Fruit fly (Drosophila melanogaster) whole organism, embryonic: Measurements from ENCODE around the gene Cep97.

Experiments used
- Ada2b ChIP-seq: fragments of 200-800 bp; sonication (Bioruptor generic); IDR thresholded peaks from 2 replicates; pipeline ENCODE4 v1.3.6; 2022; ENCODE audit warnings: missing biosample characterization, missing genetic modification characterization
- Atf6 ChIP-seq: fragments of 200-800 bp; sonication (Bioruptor generic); IDR thresholded peaks from 2 replicates; pipeline ENCODE4 v1.3.6; 2022; ENCODE audit warnings: missing biosample characterization, missing genetic modification characterization
- Bdp1 ChIP-seq: fragments of 200-800 bp; sonication (Bioruptor generic); optimal IDR thresholded peaks from 3 replicates; lab custom pipeline; 2016; ENCODE audit warnings: missing biosample characterization, missing genetic modification characterization
- CG14710 ChIP-seq: fragments of 200-800 bp; sonication (Bioruptor generic); optimal IDR thresholded peaks from 3 replicates; lab custom pipeline; 2019; ENCODE audit warnings: missing biosample characterization, mild to moderate bottlenecking, missing genetic modification characterization, moderate library complexity
- CG14860 ChIP-seq: fragments of 200-800 bp; sonication (Bioruptor generic); IDR thresholded peaks from 3 replicates; pipeline ENCODE4 v1.3.6; 2022; ENCODE audit warnings: missing biosample characterization, missing genetic modification characterization; ENCODE audit not compliant: partially characterized antibody
- CG16779 ChIP-seq: fragments of 200-800 bp; sonication (Bioruptor generic); IDR thresholded peaks from 2 replicates; pipeline ENCODE4 v1.3.6; 2022; ENCODE audit warnings: missing biosample characterization, missing genetic modification characterization
- CG2889 ChIP-seq: fragments of 200-800 bp; sonication (Bioruptor generic); IDR thresholded peaks from 3 replicates; pipeline ENCODE4 v1.3.6; 2022; ENCODE audit warnings: missing biosample characterization, missing genetic modification characterization
- CG31365 ChIP-seq: fragments of 200-800 bp; sonication (Bioruptor generic); optimal IDR thresholded peaks from 2 replicates; lab custom pipeline; 2018; ENCODE audit warnings: missing biosample characterization, mild to moderate bottlenecking, missing genetic modification characterization
- CG6854 ChIP-seq: fragments of 200-800 bp; sonication (Bioruptor generic); optimal IDR thresholded peaks from 3 replicates; lab custom pipeline; 2017; ENCODE audit warnings: missing biosample characterization, mild to moderate bottlenecking, missing genetic modification characterization
- CG7556 ChIP-seq: fragments of 200-800 bp; sonication (Bioruptor generic); optimal IDR thresholded peaks from 2 replicates; lab custom pipeline; 2017; ENCODE audit warnings: missing biosample characterization, mild to moderate bottlenecking, missing genetic modification characterization
- CG7745 ChIP-seq: fragments of 200-800 bp; sonication (Bioruptor generic); optimal IDR thresholded peaks from 2 replicates; lab custom pipeline; 2018; ENCODE audit warnings: missing biosample characterization, mild to moderate bottlenecking, missing genetic modification characterization, moderate library complexity
- CG9727 ChIP-seq: fragments of 200-800 bp; sonication (Bioruptor generic); optimal IDR thresholded peaks from 3 replicates; lab custom pipeline; 2017; ENCODE audit warnings: missing biosample characterization, mild to moderate bottlenecking, missing genetic modification characterization
- CG9797 ChIP-seq: fragments of 200-800 bp; sonication (Bioruptor generic); optimal IDR thresholded peaks from 3 replicates; lab custom pipeline; 2018; ENCODE audit warnings: missing biosample characterization, mild to moderate bottlenecking, missing genetic modification characterization
- D ChIP-seq, 2 experiments: fragments of 200-800 bp in 1 of 2; fragments of >200 bp in 1 of 2; sonication (Bioruptor generic) in 1 of 2; optimal IDR thresholded peaks; 2 replicates in 1 of 2; 3 replicates in 1 of 2; lab custom pipeline; 2017; ENCODE audit warnings: mild to moderate bottlenecking in 1 of 2, missing biosample characterization in 1 of 2, missing genetic modification characterization in 1 of 2, missing genetic modification reagents in 1 of 2
- Dp ChIP-seq: fragments of 200-800 bp; sonication (Bioruptor generic); optimal IDR thresholded peaks from 2 replicates; lab custom pipeline; 2018; ENCODE audit warnings: missing biosample characterization, mild to moderate bottlenecking, missing genetic modification characterization, moderate library complexity
- Hey ChIP-seq: fragments of 200-800 bp; sonication (Bioruptor generic); optimal IDR thresholded peaks from 3 replicates; lab custom pipeline; 2018; ENCODE audit warnings: missing biosample characterization, mild to moderate bottlenecking, missing genetic modification characterization
- HmgD ChIP-seq: fragments of 200-800 bp; sonication (Bioruptor generic); optimal IDR thresholded peaks from 3 replicates; lab custom pipeline; 2016; ENCODE audit warnings: missing biosample characterization, missing genetic modification characterization
- Hr3 ChIP-seq: fragments of 200-800 bp; sonication (Bioruptor generic); optimal IDR thresholded peaks from 3 replicates; lab custom pipeline; 2016; ENCODE audit warnings: missing biosample characterization, missing genetic modification characterization
- Lim3 ChIP-seq: fragments of 200-800 bp; sonication (Bioruptor generic); IDR thresholded peaks from 2 replicates; pipeline ENCODE4 v1.3.6; 2022; ENCODE audit warnings: missing biosample characterization, missing genetic modification characterization
- Nf-YB ChIP-seq: fragments of 200-800 bp; sonication (Bioruptor generic); optimal IDR thresholded peaks from 3 replicates; lab custom pipeline; 2019; ENCODE audit warnings: missing biosample characterization, mild to moderate bottlenecking, missing genetic modification characterization, moderate library complexity
- Opbp ChIP-seq: fragments of 200-800 bp; sonication (Bioruptor generic); IDR thresholded peaks from 3 replicates; pipeline ENCODE4 v1.3.6; 2022; ENCODE audit warnings: missing biosample characterization, missing genetic modification characterization; ENCODE audit not compliant: partially characterized antibody
- Side ChIP-seq: fragments of 200-800 bp; sonication (Bioruptor generic); optimal IDR thresholded peaks from 2 replicates; lab custom pipeline; 2016; ENCODE audit warnings: missing biosample characterization, missing genetic modification characterization
- Tbp ChIP-seq: fragments of >200 bp; optimal IDR thresholded peaks from 2 replicates; lab custom pipeline; 2018; ENCODE audit warnings: missing biosample characterization, missing genetic modification characterization
- ara ChIP-seq: fragments of 200-800 bp; sonication (Bioruptor generic); IDR thresholded peaks from 2 replicates; pipeline ENCODE4 v1.3.6; 2022; ENCODE audit warnings: missing biosample characterization, missing genetic modification characterization
- ase ChIP-seq: fragments of 200-800 bp; sonication (Bioruptor generic); IDR thresholded peaks from 3 replicates; pipeline ENCODE4 v1.3.6; 2022; ENCODE audit warnings: missing biosample characterization, missing genetic modification characterization
- dmrt99B ChIP-seq: fragments of 200-800 bp; sonication (Bioruptor generic); optimal IDR thresholded peaks from 2 replicates; lab custom pipeline; 2018; ENCODE audit warnings: missing biosample characterization, mild to moderate bottlenecking, missing genetic modification characterization, moderate library complexity
- emc ChIP-seq: fragments of 200-800 bp; sonication (Bioruptor generic); optimal IDR thresholded peaks from 2 replicates; lab custom pipeline; 2016; ENCODE audit warnings: missing biosample characterization, missing genetic modification characterization
- ems ChIP-seq: fragments of 200-800 bp; sonication (Bioruptor generic); optimal IDR thresholded peaks from 3 replicates; lab custom pipeline; 2016; ENCODE audit warnings: missing biosample characterization, missing genetic modification characterization
- gcm2 ChIP-seq: fragments of 200-800 bp; sonication (Bioruptor generic); optimal IDR thresholded peaks from 2 replicates; lab custom pipeline; 2016; ENCODE audit warnings: missing biosample characterization, missing genetic modification characterization
- h ChIP-seq: fragments of >200 bp; optimal IDR thresholded peaks from 2 replicates; lab custom pipeline; 2017
- hb ChIP-seq: fragments of 200-800 bp; sonication (Bioruptor generic); IDR thresholded peaks from 3 replicates; pipeline ENCODE4 v1.3.6; 2022; ENCODE audit warnings: missing biosample characterization, missing genetic modification characterization; ENCODE audit not compliant: partially characterized antibody
- klu ChIP-seq: fragments of 200-800 bp; sonication (Bioruptor generic); IDR thresholded peaks from 2 replicates; pipeline ENCODE4 v1.3.6; 2022; ENCODE audit warnings: missing biosample characterization, missing genetic modification characterization
- pan ChIP-seq, 4 experiments: fragments of >200 bp in 3 of 4; fragments of 200-800 bp in 1 of 4; sonication (Bioruptor generic) in 1 of 4; optimal IDR thresholded peaks in 3 of 4; IDR thresholded peaks in 1 of 4; 2 replicates each; pipeline versions ENCODE4 v1.3.6 to Lab custom; 2017 to 2022; ENCODE audit warnings: missing biosample characterization in 2 of 4, missing genetic modification characterization in 2 of 4, mixed read lengths in 1 of 4
- phol ChIP-seq: fragments of 200-800 bp; sonication (Bioruptor generic); optimal IDR thresholded peaks from 3 replicates; lab custom pipeline; 2018; ENCODE audit warnings: missing biosample characterization, mild to moderate bottlenecking, missing genetic modification characterization, moderate library complexity
- pros ChIP-seq: fragments of 200-800 bp; sonication (Bioruptor generic); optimal IDR thresholded peaks from 3 replicates; lab custom pipeline; 2019; ENCODE audit warnings: missing biosample characterization, mild to moderate bottlenecking, missing genetic modification characterization, moderate library complexity
- run ChIP-seq: fragments of 200-800 bp; sonication (Bioruptor generic); optimal IDR thresholded peaks from 3 replicates; lab custom pipeline; 2018; ENCODE audit warnings: missing biosample characterization, mild to moderate bottlenecking, missing genetic modification characterization
- sim ChIP-seq: fragments of 200-800 bp; sonication (Bioruptor generic); IDR thresholded peaks from 2 replicates; pipeline ENCODE4 v1.3.6; 2022; ENCODE audit warnings: missing biosample characterization, missing genetic modification characterization
- sna ChIP-seq: fragments of 200-800 bp; sonication (Bioruptor generic); IDR thresholded peaks from 2 replicates; pipeline ENCODE4 v1.3.6; 2022; ENCODE audit warnings: missing biosample characterization, missing genetic modification characterization; ENCODE audit not compliant: partially characterized antibody
- sr ChIP-seq: fragments of 200-800 bp; sonication (Bioruptor generic); IDR thresholded peaks from 3 replicates; pipeline ENCODE4 v1.3.6; 2022; ENCODE audit warnings: missing biosample characterization, missing genetic modification characterization
- stc ChIP-seq: fragments of 200-800 bp; sonication (Bioruptor generic); IDR thresholded peaks from 2 replicates; pipeline ENCODE4 v1.3.6; 2022; ENCODE audit warnings: missing biosample characterization, missing genetic modification characterization
- tll ChIP-seq, 2 experiments: fragments of 200-800 bp in 1 of 2; fragments of >200 bp in 1 of 2; sonication (Bioruptor generic) in 1 of 2; optimal IDR thresholded peaks; 2 replicates each; lab custom pipeline; 2017 to 2019; ENCODE audit warnings: missing biosample characterization in 2 of 2, missing genetic modification characterization in 2 of 2, mild to moderate bottlenecking in 1 of 2, moderate library complexity in 1 of 2
- zen ChIP-seq: fragments of 200-800 bp; sonication (Bioruptor generic); optimal IDR thresholded peaks from 3 replicates; lab custom pipeline; 2018; ENCODE audit warnings: missing biosample characterization, mild to moderate bottlenecking, missing genetic modification characterization, moderate library complexity

Cep97 gene

dm6 chr2L:3888173-3888572 lies 20.7 kb downstream of the Cep97 start (continued):
- no peak for TF ChIP-seq Atf6 (GFP tag; lab: Robert Waterston, UW)
- TF ChIP-seq CG9727 (GFP tag; lab: Kevin White, UChicago), result peak; percentile 1
- TF ChIP-seq ems (GFP tag; lab: Kevin White, UChicago), result no peak
- peak; percentile 23 for TF ChIP-seq Nf-YB (GFP tag; lab: Kevin White, UChicago)
- no peak for TF ChIP-seq Dp (GFP tag; lab: Kevin White, UChicago)
- no peak for TF ChIP-seq Ada2b (GFP tag; lab: Robert Waterston, UW)
- no peak for TF ChIP-seq CG7556 (GFP tag; lab: Kevin White, UChicago)
- no peak for TF ChIP-seq Opbp (GFP tag; lab: Robert Waterston, UW)
- TF ChIP-seq Hey (tag; lab: Kevin White, UChicago), result no peak
- no peak for TF ChIP-seq run (tag; lab: Kevin White, UChicago)
- no peak for TF ChIP-seq h
- no peak for TF ChIP-seq Hr3
- no peak for TF ChIP-seq phol (tag; lab: Kevin White, UChicago)
- no peak for TF ChIP-seq Lim3 (GFP tag; lab: Robert Waterston, UW)
- no peak for TF ChIP-seq pan (optimal IDR thresholded peaks at IDR 0.05; lab: Kevin White, UChicago)
- no peak for TF ChIP-seq pan (GFP tag; optimal IDR thresholded peaks at IDR 0.05 in 1 of 2, IDR thresholded peaks at IDR 0.05 in 1 of 2)
- TF ChIP-seq klu (GFP tag; lab: Robert Waterston, UW), result no peak
- TF ChIP-seq CG7745 (tag; lab: Kevin White, UChicago), result no peak
- no peak for TF ChIP-seq dmrt99B (tag; lab: Kevin White, UChicago)
- TF ChIP-seq CG16779 (GFP tag; lab: Robert Waterston, UW), result no peak
- TF ChIP-seq CG14710 (tag; lab: Kevin White, UChicago), result peak; percentile 38
- TF ChIP-seq Side (GFP tag; lab: Kevin White, UChicago), result peak; percentile 29
- no peak for TF ChIP-seq sim (GFP tag; lab: Robert Waterston, UW)
- TF ChIP-seq CG9797 (GFP tag; lab: Kevin White, UChicago), result no peak
- no peak for TF ChIP-seq CG2889 (GFP tag; lab: Robert Waterston, UW)
- no peak for TF ChIP-seq ase (GFP tag; lab: Robert Waterston, UW)
- no peak for TF ChIP-seq sna (GFP tag; lab: Robert Waterston, UW)
- no peak for TF ChIP-seq CG31365 (tag; lab: Kevin White, UChicago)
- no peak for TF ChIP-seq Bdp1 (GFP tag; lab: Kevin White, UChicago)
- TF ChIP-seq zen, result no peak
- TF ChIP-seq ara, result 0 out of 2 replicates have a peak, but pooled peaks have one; percentile 36
- TF ChIP-seq gcm2, result no peak
- TF ChIP-seq stc (GFP tag; lab: Robert Waterston, UW), result no peak
- TF ChIP-seq HmgD (GFP tag; lab: Kevin White, UChicago), result no peak
- no peak for TF ChIP-seq CG14860 (GFP tag; lab: Robert Waterston, UW)
- no peak for TF ChIP-seq hb
- TF ChIP-seq D (optimal IDR thresholded peaks at IDR 0.05; lab: Kevin White, UChicago), result no peak
- peak; percentile 33 for TF ChIP-seq D (GFP tag; optimal IDR thresholded peaks at IDR 0.05; lab: Kevin White, UChicago)
- TF ChIP-seq tll (GFP tag; optimal IDR thresholded peaks at IDR 0.05; lab: Kevin White, UChicago), result no peak
- TF ChIP-seq emc (GFP tag; lab: Kevin White, UChicago), result no peak
- no peak for TF ChIP-seq Tbp
- no peak for TF ChIP-seq pros
- no peak for TF ChIP-seq sr (GFP tag; lab: Robert Waterston, UW)
- TF ChIP-seq CG6854 (GFP tag; lab: Kevin White, UChicago), result no peak
